Worm (Caenorhabditis elegans) whole organism, young adult: ENCODE measurements around the gene F14D2.8.

ENCODE experiments used
- B0336.3 ChIP-seq: fragments of 200-800 bp; sonication (Bioruptor generic); IDR thresholded peaks from 2 replicates; pipeline ENCODE4 v1.3.6; 2022; ENCODE audit warnings: missing genetic modification characterization, missing compliant biosample characterization
- ama-1 ChIP-seq, 3 experiments: fragments of 150-350 bp in 1 of 3; sonication (generic microtip) in 2 of 3; optimal IDR thresholded peaks; 2 replicates each; lab custom pipeline; 2014 to 2018; ENCODE audit warnings: missing biosample characterization in 2 of 3, missing genetic modification characterization in 2 of 3, missing genetic modification reagents in 2 of 3
- aptf-3 ChIP-seq: fragments of 200-800 bp; sonication (Bioruptor generic); IDR thresholded peaks from 2 replicates; pipeline ENCODE4 v1.3.6; 2022; ENCODE audit warnings: missing genetic modification characterization, missing compliant biosample characterization
- dox-1 ChIP-seq: fragments of 200-800 bp; sonication (Bioruptor generic); IDR thresholded peaks from 2 replicates; pipeline ENCODE4 v1.3.6; 2022; ENCODE audit warnings: missing genetic modification reagents, missing genetic modification characterization, missing compliant biosample characterization
- hmg-1.2 ChIP-seq: fragments of 200-800 bp; sonication (Bioruptor generic); IDR thresholded peaks from 2 replicates; pipeline ENCODE4 v1.3.6; 2022; ENCODE audit warnings: missing genetic modification reagents, missing genetic modification characterization, missing compliant biosample characterization
- nhr-80 ChIP-seq: sonication (generic microtip); optimal IDR thresholded peaks from 2 replicates; lab custom pipeline; 2016; ENCODE audit warnings: missing genetic modification characterization, missing compliant biosample characterization
- sdz-38 ChIP-seq: sonication (generic microtip); optimal IDR thresholded peaks from 2 replicates; lab custom pipeline; 2016; ENCODE audit warnings: missing genotype, missing genetic modification characterization, missing compliant biosample characterization
- xnd-1 ChIP-seq: sonication (generic microtip); optimal IDR thresholded peaks from 2 replicates; lab custom pipeline; 2016; ENCODE audit warnings: missing genotype, missing genetic modification reagents, missing genetic modification characterization, missing compliant biosample characterization

DNA sequence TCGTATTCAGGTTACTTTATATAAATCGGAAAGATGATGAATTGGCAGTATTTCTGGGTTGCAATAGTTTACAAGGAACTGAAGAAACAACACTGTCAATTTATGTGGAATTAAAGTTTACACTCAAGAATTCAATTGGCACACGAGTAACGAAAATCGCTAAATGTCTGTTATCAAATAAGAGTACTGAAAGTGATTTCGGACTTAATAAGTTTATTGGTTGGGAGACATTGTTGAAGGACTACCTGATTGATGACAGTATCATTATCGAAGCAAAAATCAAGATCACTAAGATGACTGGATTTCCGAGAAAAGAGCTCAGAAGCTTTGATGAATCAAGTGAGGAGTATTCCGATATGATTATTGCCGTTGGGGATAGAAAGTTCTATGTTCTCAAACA, 25.6 kb upstream of the F14D2.8 start:
- TF ChIP-seq nhr-80 (tag; lab: Kevin White, UChicago) (no peak), xnd-1 (tag; lab: Kevin White, UChicago) (no peak), sdz-38 (no peak), hmg-1.2 (no peak), aptf-3 (no peak), B0336.3 (GFP tag; lab: Robert Waterston, UW) (no peak), ama-1 (optimal IDR thresholded peaks at IDR 0.05; lab: Kevin White, UChicago) (no peak), ama-1 (GFP tag; optimal IDR thresholded peaks at IDR 0.05; lab: Kevin White, UChicago) (no peak), dox-1 (GFP tag; lab: Robert Waterston, UW) (no peak)
